Fruit fly (Drosophila melanogaster): ENCODE data around the gene CG12746.

dm6 chr3R:5571756-5572155, 7.1 kb downstream of the CG12746 start:
- TF ChIP-seq CG8388 (GFP tag; optimal IDR thresholded peaks at IDR 0.05), result no peak
- no peak for TF ChIP-seq gem (tag; optimal IDR thresholded peaks at IDR 0.05)
- no peak for TF ChIP-seq Dek (tag; optimal IDR thresholded peaks at IDR 0.05)
- TF ChIP-seq BtbVII (GFP tag; optimal IDR thresholded peaks at IDR 0.05), result peak; percentile 8
- no peak for TF ChIP-seq fru (optimal IDR thresholded peaks at IDR 0.05)
- no peak for TF ChIP-seq insv (GFP tag; optimal IDR thresholded peaks at IDR 0.05)
- TF ChIP-seq pan (optimal IDR thresholded peaks at IDR 0.05), result no peak
- no peak for TF ChIP-seq pan (GFP tag; optimal IDR thresholded peaks at IDR 0.05 in 1 of 2, IDR thresholded peaks at IDR 0.05 in 1 of 2)
- no peak for TF ChIP-seq CG18011 (GFP tag; optimal IDR thresholded peaks at IDR 0.05)
- TF ChIP-seq grn (GFP tag; optimal IDR thresholded peaks at IDR 0.05), result no peak
- TF ChIP-seq CG10959 (GFP tag; IDR thresholded peaks at IDR 0.05), result no peak

All from whole organism, embryonic.